Worm (Caenorhabditis elegans) whole organism, L3 larva: ENCODE data around the gene JC8.7.
A peak's percentile ranks its signal among the peaks of the same experiment; 100 is the strongest.

Source experiments
- R02D3.7 ChIP-seq: fragments of 150-350 bp; optimal IDR thresholded peaks from 2 replicates; lab custom pipeline; 2014; ENCODE audit warnings: missing biosample characterization, missing genetic modification characterization
- ZK546.5 ChIP-seq: sonication (generic microtip); optimal IDR thresholded peaks from 2 replicates; lab custom pipeline; 2017; ENCODE audit warnings: missing biosample characterization, missing genetic modification characterization
- aly-2 ChIP-seq: fragments of 150-350 bp; optimal IDR thresholded peaks from 2 replicates; lab custom pipeline; 2014; ENCODE audit warnings: missing biosample characterization, missing genetic modification characterization
- ama-1 ChIP-seq: fragments of 150-350 bp; optimal IDR thresholded peaks from 2 replicates; lab custom pipeline; 2018
- ceh-16 ChIP-seq: sonication (generic microtip); optimal IDR thresholded peaks from 2 replicates; lab custom pipeline; 2017; ENCODE audit warnings: missing biosample characterization, missing genetic modification characterization
- ceh-28 ChIP-seq: fragments of 150-350 bp; optimal IDR thresholded peaks from 2 replicates; lab custom pipeline; 2014; ENCODE audit warnings: missing biosample characterization, missing genetic modification reagents, missing genetic modification characterization
- ceh-82 ChIP-seq: fragments of 150-350 bp; optimal IDR thresholded peaks from 2 replicates; lab custom pipeline; 2014; ENCODE audit warnings: missing biosample characterization, missing genetic modification characterization
- daf-12 ChIP-seq: fragments of 150-350 bp; optimal IDR thresholded peaks from 2 replicates; lab custom pipeline; 2014; ENCODE audit warnings: missing biosample characterization, missing genetic modification reagents, missing genetic modification characterization
- egl-5 ChIP-seq: fragments of 150-350 bp; optimal IDR thresholded peaks from 2 replicates; lab custom pipeline; 2017; ENCODE audit warnings: missing biosample characterization, missing genetic modification reagents, missing genetic modification characterization, inconsistent platforms
- elt-1 ChIP-seq: fragments of 150-350 bp; optimal IDR thresholded peaks from 2 replicates; lab custom pipeline; 2014; ENCODE audit warnings: missing biosample characterization, missing genetic modification characterization
- elt-2 ChIP-seq: sonication (generic microtip); optimal IDR thresholded peaks from 2 replicates; lab custom pipeline; 2016; ENCODE audit warnings: missing genetic modification reagents, mild to moderate bottlenecking, missing genetic modification characterization, missing compliant biosample characterization
- eor-1 ChIP-seq, 2 experiments: fragments of 150-350 bp; optimal IDR thresholded peaks; 2 replicates each; lab custom pipeline; 2014 to 2018; ENCODE audit warnings: missing biosample characterization in 2 of 2, missing genetic modification characterization in 2 of 2
- fkh-10 ChIP-seq: sonication (generic microtip); optimal IDR thresholded peaks from 2 replicates; lab custom pipeline; 2017; ENCODE audit warnings: missing biosample characterization, missing genetic modification reagents, missing genetic modification characterization
- fos-1 ChIP-seq: fragments of 150-350 bp; optimal IDR thresholded peaks from 2 replicates; lab custom pipeline; 2014; ENCODE audit warnings: missing biosample characterization, missing genetic modification characterization
- hmg-11 ChIP-seq: sonication (generic microtip); optimal IDR thresholded peaks from 2 replicates; lab custom pipeline; 2016; ENCODE audit warnings: missing genetic modification characterization, missing compliant biosample characterization
- lin-15B ChIP-seq: fragments of 150-350 bp; optimal IDR thresholded peaks from 2 replicates; lab custom pipeline; 2014; ENCODE audit warnings: missing biosample characterization, missing genetic modification characterization
- lin-39 ChIP-seq: fragments of 150-350 bp; optimal IDR thresholded peaks from 2 replicates; lab custom pipeline; 2018; ENCODE audit warnings: missing biosample characterization, missing genetic modification reagents, missing genetic modification characterization
- lsy-12 ChIP-seq: sonication (generic microtip); optimal IDR thresholded peaks from 2 replicates; lab custom pipeline; 2016; ENCODE audit warnings: mild to moderate bottlenecking, missing genetic modification characterization, missing compliant biosample characterization
- mdl-1 ChIP-seq: fragments of 150-350 bp; optimal IDR thresholded peaks from 2 replicates; lab custom pipeline; 2014; ENCODE audit warnings: missing biosample characterization, missing genetic modification characterization
- nfya-1 ChIP-seq: sonication (generic microtip); optimal IDR thresholded peaks from 2 replicates; lab custom pipeline; 2017; ENCODE audit warnings: missing genetic modification characterization, mild to moderate bottlenecking, missing compliant biosample characterization, antibody characterized with exemption, moderate library complexity; ENCODE audit not compliant: insufficient read depth
- nhr-11 ChIP-seq: fragments of 150-350 bp; optimal IDR thresholded peaks from 2 replicates; lab custom pipeline; 2014; ENCODE audit warnings: missing biosample characterization, missing genetic modification characterization
- nhr-12 ChIP-seq: fragments of 150-350 bp; optimal IDR thresholded peaks from 2 replicates; lab custom pipeline; 2014; ENCODE audit warnings: missing biosample characterization, missing genetic modification characterization
- nhr-23 ChIP-seq: fragments of 150-350 bp; optimal IDR thresholded peaks from 2 replicates; lab custom pipeline; 2014; ENCODE audit warnings: missing biosample characterization, missing genetic modification reagents, missing genetic modification characterization
- nhr-25 ChIP-seq: sonication (generic microtip); optimal IDR thresholded peaks from 2 replicates; lab custom pipeline; 2017; ENCODE audit warnings: missing biosample characterization, missing genetic modification characterization
- nhr-28 ChIP-seq: fragments of 150-350 bp; optimal IDR thresholded peaks from 2 replicates; lab custom pipeline; 2014; ENCODE audit warnings: missing biosample characterization, missing genetic modification characterization
- nhr-43 ChIP-seq: sonication (generic microtip); optimal IDR thresholded peaks from 2 replicates; lab custom pipeline; 2016; ENCODE audit warnings: mild to moderate bottlenecking, missing genetic modification characterization, missing compliant biosample characterization; ENCODE audit not compliant: poor library complexity, severe bottlenecking
- nhr-76 ChIP-seq: fragments of 150-350 bp; sonication (generic microtip); optimal IDR thresholded peaks from 5 replicates; lab custom pipeline; 2014; ENCODE audit warnings: missing biosample characterization, missing genetic modification characterization
- pha-4 ChIP-seq: fragments of 150-350 bp; optimal IDR thresholded peaks from 2 replicates; lab custom pipeline; 2014; ENCODE audit warnings: missing biosample characterization, missing genetic modification reagents, missing genetic modification characterization
- pqm-1 ChIP-seq: fragments of 150-350 bp; optimal IDR thresholded peaks from 2 replicates; lab custom pipeline; 2017; ENCODE audit warnings: missing biosample characterization, missing genetic modification characterization, inconsistent platforms
- sea-2 ChIP-seq: fragments of 150-350 bp; sonication (generic microtip); optimal IDR thresholded peaks from 4 replicates; lab custom pipeline; 2014; ENCODE audit warnings: missing biosample characterization, missing genetic modification reagents, missing genetic modification characterization
- skn-1 ChIP-seq: fragments of 150-350 bp; optimal IDR thresholded peaks from 2 replicates; lab custom pipeline; 2014; ENCODE audit warnings: missing biosample characterization, missing genetic modification characterization
- snpc-4 ChIP-seq: fragments of 150-350 bp; optimal IDR thresholded peaks from 2 replicates; lab custom pipeline; 2014; ENCODE audit warnings: missing biosample characterization, missing genetic modification characterization
- tbx-2 ChIP-seq: sonication (generic microtip); optimal IDR thresholded peaks from 2 replicates; lab custom pipeline; 2016; ENCODE audit warnings: mild to moderate bottlenecking, missing genetic modification characterization, missing compliant biosample characterization
- unc-39 ChIP-seq: sonication (generic microtip); optimal IDR thresholded peaks from 4 replicates; lab custom pipeline; 2017; ENCODE audit warnings: missing biosample characterization, missing genetic modification characterization
- unc-62 ChIP-seq: fragments of 150-350 bp; sonication (generic microtip); optimal IDR thresholded peaks from 4 replicates; lab custom pipeline; 2014; ENCODE audit warnings: missing biosample characterization, missing genetic modification reagents, missing genetic modification characterization
- zag-1 ChIP-seq: fragments of 150-350 bp; optimal IDR thresholded peaks from 2 replicates; lab custom pipeline; 2014; ENCODE audit warnings: missing biosample characterization, missing genetic modification characterization
- ztf-11 ChIP-seq: fragments of 150-350 bp; optimal IDR thresholded peaks from 2 replicates; lab custom pipeline; 2014; ENCODE audit warnings: missing biosample characterization, missing genetic modification characterization
- ztf-4 ChIP-seq: fragments of 150-350 bp; optimal IDR thresholded peaks from 2 replicates; lab custom pipeline; 2014; ENCODE audit warnings: missing biosample characterization, missing genetic modification characterization

The JC8.7 gene

ce11 chrIV:13289321-13289720, 42.3 kb downstream of the JC8.7 start, which contains the start of gene Y67H2A.10 (continued):
- TF ChIP-seq R02D3.7: no peak
- TF ChIP-seq lsy-12: no peak
- no peak for TF ChIP-seq daf-12 (tag; lab: Kevin White, UChicago)
- TF ChIP-seq nhr-28 (tag; lab: Kevin White, UChicago): no peak
- no peak for TF ChIP-seq nhr-43
- no peak for TF ChIP-seq nhr-23 (tag; lab: Kevin White, UChicago)
- TF ChIP-seq ceh-82 (tag; lab: Kevin White, UChicago): no peak

- TF ChIP-seq elt-1: no peak
- no peak for TF ChIP-seq nhr-28 (tag; lab: Kevin White, UChicago)
Observed at ce11 chrIV:13290239-13290638, 43.2 kb downstream of the JC8.7 start.

- TF ChIP-seq R02D3.7 (peak; percentile 35), snpc-4 (tag; lab: Kevin White, UChicago) (peak; percentile 58), nhr-23 (tag; lab: Kevin White, UChicago) (peak; percentile 61), pqm-1 (tag; lab: Kevin White, UChicago) (peak; percentile 20), elt-2 (tag; lab: Kevin White, UChicago) (peak; percentile 35), nhr-11 (no peak), egl-5 (tag; lab: Kevin White, UChicago) (peak; percentile 68), ceh-28 (tag; lab: Kevin White, UChicago) (peak; percentile 29), fkh-10 (peak; percentile 64), nfya-1 (tag; lab: Kevin White, UChicago) (peak; percentile 80), ZK546.5 (tag; lab: Kevin White, UChicago) (no peak), ceh-82 (tag; lab: Kevin White, UChicago) (no peak), lin-39 (peak; percentile 69), nhr-25 (tag; lab: Kevin White, UChicago) (peak; percentile 60), hmg-11 (tag; lab: Kevin White, UChicago) (peak; percentile 71), ama-1 (lab: Kevin White, UChicago) (peak; percentile 15), lin-15B (tag; lab: Kevin White, UChicago) (peak; percentile 90), nhr-43 (no peak), daf-12 (tag; lab: Kevin White, UChicago) (no peak), pha-4 (tag; lab: Kevin White, UChicago) (peak; percentile 64)
Observed at ce11 chrIV:13297746-13298145, 50.7 kb downstream of the JC8.7 start, which contains the start of the genes Y67H2A.2 and micu-1. Gene Y67H2A.2 (minus strand): TSS chrIV:13297819. Gene micu-1 (plus strand): TSS chrIV:13297926.

- no peak for TF ChIP-seq lin-39
- TF ChIP-seq eor-1 (tag; optimal IDR thresholded peaks at IDR 0.05; lab: Kevin White, UChicago): no peak
- TF ChIP-seq snpc-4 (tag; lab: Kevin White, UChicago): no peak
- no peak for TF ChIP-seq skn-1
- TF ChIP-seq unc-39 (tag; lab: Kevin White, UChicago): no peak
- TF ChIP-seq elt-2 (tag; lab: Kevin White, UChicago): no peak
- no peak for TF ChIP-seq sea-2 (GFP tag; lab: Kevin White, UChicago)
Observed at ce11 chrIV:13299648-13300047, 52.6 kb downstream of the JC8.7 start.

ce11 chrIV:13300109-13300508, 53.0 kb downstream of the JC8.7 start, which contains the start of gene kdp-1:
Gene kdp-1 (plus strand): TSS chrIV:13300188.
- TF ChIP-seq zag-1 (tag; lab: Kevin White, UChicago): no peak
- no peak for TF ChIP-seq tbx-2 (tag; lab: Kevin White, UChicago)
- no peak for TF ChIP-seq ama-1 (lab: Kevin White, UChicago)
- no peak for TF ChIP-seq ceh-16 (tag; lab: Kevin White, UChicago)
- no peak for TF ChIP-seq ztf-4 (tag; lab: Kevin White, UChicago)
- TF ChIP-seq snpc-4 (tag; lab: Kevin White, UChicago): no peak
- TF ChIP-seq unc-62 (GFP tag; lab: Kevin White, UChicago): no peak
- no peak for TF ChIP-seq mdl-1 (tag; lab: Kevin White, UChicago)
- TF ChIP-seq fos-1 (tag; lab: Kevin White, UChicago): no peak
- no peak for TF ChIP-seq nhr-12 (tag; lab: Kevin White, UChicago)
- no peak for TF ChIP-seq nhr-76 (tag; lab: Kevin White, UChicago)
- no peak for TF ChIP-seq eor-1 (tag; optimal IDR thresholded peaks at IDR 0.05; lab: Kevin White, UChicago)
- no peak for TF ChIP-seq ztf-11 (tag; lab: Kevin White, UChicago)
- TF ChIP-seq nhr-28 (tag; lab: Kevin White, UChicago): no peak
- TF ChIP-seq lsy-12: no peak
- TF ChIP-seq aly-2: no peak
